Worm (Caenorhabditis elegans) whole organism, L2 larva: ENCODE results near the gene F01G10.5.

ENCODE experiments used
- ama-1 ChIP-seq: fragments of 150-350 bp; optimal IDR thresholded peaks from 2 replicates; lab custom pipeline; 2018; ENCODE audit warnings: inconsistent platforms
- ceh-82 ChIP-seq: fragments of 150-350 bp; optimal IDR thresholded peaks from 2 replicates; lab custom pipeline; 2014; ENCODE audit warnings: missing biosample characterization, missing genetic modification characterization
- mdl-1 ChIP-seq, 2 experiments: fragments of 150-350 bp in 1 of 2; sonication (generic microtip) in 1 of 2; optimal IDR thresholded peaks; 2 replicates each; lab custom pipeline; 2017; ENCODE audit warnings: missing biosample characterization in 2 of 2, missing genetic modification characterization in 2 of 2
- nhr-11 ChIP-seq: fragments of 150-350 bp; optimal IDR thresholded peaks from 2 replicates; lab custom pipeline; 2014; ENCODE audit warnings: missing biosample characterization, missing genetic modification characterization
- nhr-21 ChIP-seq: fragments of 150-350 bp; optimal IDR thresholded peaks from 2 replicates; lab custom pipeline; 2014; ENCODE audit warnings: missing biosample characterization, missing genetic modification characterization
- zag-1 ChIP-seq: fragments of 150-350 bp; optimal IDR thresholded peaks from 2 replicates; lab custom pipeline; 2014; ENCODE audit warnings: missing biosample characterization, missing genetic modification characterization
- ztf-11 ChIP-seq: sonication (generic microtip); optimal IDR thresholded peaks from 2 replicates; lab custom pipeline; 2017; ENCODE audit warnings: missing biosample characterization, missing genetic modification characterization
- ztf-4 ChIP-seq: fragments of 150-350 bp; optimal IDR thresholded peaks from 2 replicates; lab custom pipeline; 2014; ENCODE audit warnings: missing biosample characterization, missing genetic modification characterization

ce11 chrIV:10191498-10191897, 39.4 kb downstream of the F01G10.5 start:
- TF ChIP-seq mdl-1 (tag; optimal IDR thresholded peaks at IDR 0.05; lab: Kevin White, UChicago) = no peak
- no peak for TF ChIP-seq nhr-11 (tag; lab: Kevin White, UChicago)
- no peak for TF ChIP-seq ztf-11 (tag; lab: Kevin White, UChicago)
- TF ChIP-seq ztf-4 (tag; lab: Kevin White, UChicago) = no peak
- TF ChIP-seq nhr-21 (tag; lab: Kevin White, UChicago) = no peak
- no peak for TF ChIP-seq ama-1 (lab: Kevin White, UChicago)
- no peak for TF ChIP-seq zag-1 (tag; lab: Kevin White, UChicago)
- TF ChIP-seq ceh-82 (tag; lab: Kevin White, UChicago) = no peak
